Worm (Caenorhabditis elegans) whole organism, late embryonic: ENCODE data around the gene sas-4.

ENCODE experiments used
- C38D4.7 ChIP-seq: fragments of 200-800 bp; sonication (Bioruptor generic); optimal IDR thresholded peaks from 2 replicates; lab custom pipeline; 2018; ENCODE audit warnings: mild to moderate bottlenecking, missing genetic modification characterization, moderate library complexity, missing compliant biosample characterization
- F13H6.1 ChIP-seq: sonication (generic microtip); optimal IDR thresholded peaks from 2 replicates; lab custom pipeline; 2016; ENCODE audit warnings: missing genetic modification characterization, missing compliant biosample characterization
- K02D7.2 ChIP-seq: sonication (generic microtip); optimal IDR thresholded peaks from 2 replicates; lab custom pipeline; 2017; ENCODE audit warnings: mild to moderate bottlenecking, missing genetic modification characterization, missing compliant biosample characterization
- Y22D7AL.16 ChIP-seq: sonication (generic microtip); optimal IDR thresholded peaks from 2 replicates; lab custom pipeline; 2016; ENCODE audit warnings: missing genetic modification characterization, missing compliant biosample characterization
- ahr-1 ChIP-seq: sonication (generic microtip); optimal IDR thresholded peaks from 2 replicates; lab custom pipeline; 2016; ENCODE audit warnings: missing genetic modification characterization, missing compliant biosample characterization
- ceh-18 ChIP-seq: sonication (generic microtip); optimal IDR thresholded peaks from 2 replicates; lab custom pipeline; 2016; ENCODE audit warnings: missing genetic modification characterization, missing compliant biosample characterization
- ceh-19 ChIP-seq: fragments of 200-800 bp; sonication (Bioruptor generic); optimal IDR thresholded peaks from 2 replicates; lab custom pipeline; 2018; ENCODE audit warnings: mild to moderate bottlenecking, missing genetic modification characterization, missing compliant biosample characterization
- ceh-2 ChIP-seq: sonication (generic microtip); optimal IDR thresholded peaks from 2 replicates; lab custom pipeline; 2016; ENCODE audit warnings: missing genotype, missing genetic modification characterization, missing compliant biosample characterization
- ceh-31 ChIP-seq: sonication (generic microtip); optimal IDR thresholded peaks from 2 replicates; lab custom pipeline; 2016; ENCODE audit warnings: missing genetic modification characterization, missing compliant biosample characterization
- ceh-45 ChIP-seq: fragments of 200-800 bp; sonication (Bioruptor generic); IDR thresholded peaks from 2 replicates; pipeline ENCODE4 v1.3.6; 2022; ENCODE audit warnings: missing genetic modification reagents, missing genetic modification characterization, missing compliant biosample characterization
- ceh-48 ChIP-seq: sonication (generic microtip); optimal IDR thresholded peaks from 2 replicates; lab custom pipeline; 2016; ENCODE audit warnings: missing genetic modification characterization, inconsistent platforms, missing compliant biosample characterization
- ceh-6 ChIP-seq: fragments of 200-800 bp; sonication (Bioruptor generic); optimal IDR thresholded peaks from 2 replicates; lab custom pipeline; 2018; ENCODE audit warnings: mild to moderate bottlenecking, missing genetic modification characterization, missing compliant biosample characterization
- ceh-9 ChIP-seq: sonication (generic microtip); optimal IDR thresholded peaks from 2 replicates; lab custom pipeline; 2016; ENCODE audit warnings: mild to moderate bottlenecking, missing genetic modification characterization, inconsistent platforms, missing compliant biosample characterization
- che-1 ChIP-seq: sonication (generic microtip); optimal IDR thresholded peaks from 2 replicates; lab custom pipeline; 2016; ENCODE audit warnings: mild to moderate bottlenecking, missing genetic modification characterization, missing compliant biosample characterization
- dve-1 ChIP-seq: sonication (generic microtip); optimal IDR thresholded peaks from 2 replicates; lab custom pipeline; 2017; ENCODE audit warnings: antibody characterized with exemption, mild to moderate bottlenecking, missing genetic modification characterization, missing compliant biosample characterization
- elt-2 ChIP-seq: sonication (generic microtip); optimal IDR thresholded peaks from 2 replicates; lab custom pipeline; 2016; ENCODE audit warnings: missing genetic modification reagents, missing genetic modification characterization, missing compliant biosample characterization
- elt-4 ChIP-seq: sonication (generic microtip); optimal IDR thresholded peaks from 2 replicates; lab custom pipeline; 2016; ENCODE audit warnings: missing genetic modification characterization, missing compliant biosample characterization
- eyg-1 ChIP-seq: sonication (generic microtip); optimal IDR thresholded peaks from 2 replicates; lab custom pipeline; 2016; ENCODE audit warnings: missing genotype, missing genetic modification characterization, missing compliant biosample characterization
- fax-1 ChIP-seq: sonication (generic microtip); optimal IDR thresholded peaks from 2 replicates; lab custom pipeline; 2016; ENCODE audit warnings: missing genotype, missing genetic modification characterization, missing compliant biosample characterization
- hlh-13 ChIP-seq: fragments of 200-800 bp; sonication (Bioruptor generic); optimal IDR thresholded peaks from 2 replicates; lab custom pipeline; 2018; ENCODE audit warnings: mild to moderate bottlenecking, missing genetic modification characterization, missing compliant biosample characterization
- hlh-15 ChIP-seq: sonication (generic microtip); optimal IDR thresholded peaks from 2 replicates; lab custom pipeline; 2016; ENCODE audit warnings: missing genetic modification characterization, missing compliant biosample characterization
- hlh-6 ChIP-seq: sonication (generic microtip); optimal IDR thresholded peaks from 2 replicates; lab custom pipeline; 2016; ENCODE audit warnings: missing genotype, missing genetic modification characterization, missing compliant biosample characterization
- madf-2 ChIP-seq: sonication (generic microtip); optimal IDR thresholded peaks from 2 replicates; lab custom pipeline; 2017; ENCODE audit warnings: missing genetic modification characterization, missing compliant biosample characterization
- mec-3 ChIP-seq: sonication (generic microtip); optimal IDR thresholded peaks from 2 replicates; lab custom pipeline; 2016; ENCODE audit warnings: borderline replicate concordance, missing genetic modification characterization, missing compliant biosample characterization
- nhr-11 ChIP-seq: fragments of 150-350 bp; optimal IDR thresholded peaks from 2 replicates; lab custom pipeline; 2014; ENCODE audit warnings: missing biosample characterization, missing genetic modification characterization
- npax-4 ChIP-seq: sonication (generic microtip); optimal IDR thresholded peaks from 2 replicates; lab custom pipeline; 2016; ENCODE audit warnings: missing genetic modification characterization, missing compliant biosample characterization
- odd-2 ChIP-seq: sonication (generic microtip); optimal IDR thresholded peaks from 2 replicates; lab custom pipeline; 2017; ENCODE audit warnings: antibody characterized with exemption, mild to moderate bottlenecking, missing genetic modification characterization, missing compliant biosample characterization
- pag-3 ChIP-seq: sonication (generic microtip); optimal IDR thresholded peaks from 2 replicates; lab custom pipeline; 2016; ENCODE audit warnings: missing compliant biosample characterization, missing genetic modification characterization, borderline replicate concordance
- pat-9 ChIP-seq: fragments of 200-800 bp; sonication (Bioruptor generic); optimal IDR thresholded peaks from 2 replicates; lab custom pipeline; 2018; ENCODE audit warnings: mild to moderate bottlenecking, missing genetic modification characterization, moderate library complexity, missing compliant biosample characterization
- pha-2 ChIP-seq: sonication (generic microtip); optimal IDR thresholded peaks from 2 replicates; lab custom pipeline; 2017; ENCODE audit warnings: mild to moderate bottlenecking, missing genetic modification characterization, missing compliant biosample characterization
- pros-1 ChIP-seq: fragments of 150-350 bp; optimal IDR thresholded peaks from 2 replicates; lab custom pipeline; 2014; ENCODE audit warnings: missing biosample characterization, missing genetic modification reagents, missing genetic modification characterization
- sox-4 ChIP-seq: sonication (generic microtip); optimal IDR thresholded peaks from 2 replicates; lab custom pipeline; 2017; ENCODE audit warnings: mild to moderate bottlenecking, missing genetic modification characterization, inconsistent platforms, missing compliant biosample characterization
- tbx-2 ChIP-seq: sonication (generic microtip); optimal IDR thresholded peaks from 2 replicates; lab custom pipeline; 2016; ENCODE audit warnings: missing genetic modification characterization, missing compliant biosample characterization
- unc-3 ChIP-seq, 2 experiments: fragments of 200-800 bp in 1 of 2; sonication (Bioruptor generic) in 1 of 2; sonication (generic microtip) in 1 of 2; conservative IDR thresholded peaks in 1 of 2; optimal IDR thresholded peaks in 1 of 2; 2 replicates each; pipeline versions ENCODE4 v1.3.6 to Lab custom; 2016 to 2022; ENCODE audit warnings: missing compliant biosample characterization in 2 of 2, missing genetic modification characterization in 2 of 2, missing genetic modification reagents in 1 of 2
- unc-42 ChIP-seq: sonication (generic microtip); optimal IDR thresholded peaks from 2 replicates; lab custom pipeline; 2016; ENCODE audit warnings: missing genotype, missing genetic modification characterization, missing compliant biosample characterization
- unc-55 ChIP-seq: sonication (generic microtip); optimal IDR thresholded peaks from 2 replicates; lab custom pipeline; 2017; ENCODE audit warnings: missing biosample characterization, missing genetic modification reagents, missing genetic modification characterization

sas-4 gene

ce11 chrIII:8286003-8286402 is 32.4 kb downstream of the sas-4 start:
- no peak for TF ChIP-seq elt-2 (tag; lab: Kevin White, UChicago)
- TF ChIP-seq unc-42 (tag; lab: Kevin White, UChicago) = peak; percentile 61

ce11 chrIII:8283525-8283924 is 34.9 kb downstream of the sas-4 start:
- no peak for TF ChIP-seq ceh-19 (GFP tag; lab: Kevin White, UChicago)

ce11 chrIII:8281310-8281709 is 37.1 kb downstream of the sas-4 start:
- no peak for TF ChIP-seq hlh-15 (tag; lab: Kevin White, UChicago)
- TF ChIP-seq madf-2 (tag; lab: Kevin White, UChicago) = no peak
- no peak for TF ChIP-seq ahr-1 (tag; lab: Kevin White, UChicago)
- TF ChIP-seq K02D7.2 (tag; lab: Kevin White, UChicago) = no peak
- no peak for TF ChIP-seq eyg-1
- TF ChIP-seq F13H6.1 (tag; lab: Kevin White, UChicago) = no peak
- no peak for TF ChIP-seq fax-1 (tag; lab: Kevin White, UChicago)
- TF ChIP-seq pros-1 (tag; lab: Kevin White, UChicago) = no peak

ce11 chrIII:8280352-8280751 is 38.0 kb downstream of the sas-4 start:
- TF ChIP-seq ceh-31 (tag; lab: Kevin White, UChicago) (peak; percentile 11), mec-3 (no peak), pag-3 (tag; lab: Kevin White, UChicago) (no peak)

ce11 chrIII:8279567-8279966 is 38.8 kb downstream of the sas-4 start:
- TF ChIP-seq unc-42 (tag; lab: Kevin White, UChicago) (peak; percentile 55), mec-3 (no peak), ceh-9 (tag; lab: Kevin White, UChicago) (no peak), unc-55 (GFP tag; lab: Kevin White, UChicago) (peak; percentile 19), elt-2 (tag; lab: Kevin White, UChicago) (peak; percentile 21)

- TF ChIP-seq Y22D7AL.16 (tag; lab: Kevin White, UChicago) (no peak), C38D4.7 (no peak), elt-4 (tag; lab: Kevin White, UChicago) (no peak), ceh-6 (GFP tag; lab: Kevin White, UChicago) (no peak), ceh-18 (tag; lab: Kevin White, UChicago) (no peak), npax-4 (no peak), odd-2 (no peak)
Measured at ce11 chrIII:8278801-8279200, 39.6 kb downstream of the sas-4 start, which contains the start of gene mig-10. TSS of gene mig-10 (plus strand) at chrIII:8279101.

ce11 chrIII:8275871-8276270 is 42.5 kb downstream of the sas-4 start, which contains the start of gene clec-160:
TSS of gene clec-160 (minus strand) at chrIII:8275971.
- TF ChIP-seq K02D7.2 (tag; lab: Kevin White, UChicago) = no peak
- TF ChIP-seq hlh-15 (tag; lab: Kevin White, UChicago) = no peak
- TF ChIP-seq pat-9 (tag; lab: Kevin White, UChicago) = no peak
- TF ChIP-seq hlh-13 (GFP tag; lab: Kevin White, UChicago) = no peak
- TF ChIP-seq hlh-6 (tag; lab: Kevin White, UChicago) = no peak
- no peak for TF ChIP-seq ceh-31 (tag; lab: Kevin White, UChicago)

ce11 chrIII:8271676-8272225 is 46.6 kb downstream of the sas-4 start, which contains the start of the genes mps-4 and F09G8.10:
TSS of gene mps-4 (minus strand) at chrIII:8271776.
TSS of gene F09G8.10 (minus strand) at chrIII:8272175.
- TF ChIP-seq ceh-45 (GFP tag; lab: Robert Waterston, UW) (no peak), che-1 (tag; lab: Kevin White, UChicago) (no peak), ceh-48 (no peak), elt-2 (tag; lab: Kevin White, UChicago) (no peak), ceh-19 (GFP tag; lab: Kevin White, UChicago) (no peak), tbx-2 (tag; lab: Kevin White, UChicago) (no peak), hlh-13 (GFP tag; lab: Kevin White, UChicago) (no peak), dve-1 (tag; lab: Kevin White, UChicago) (no peak), ceh-2 (tag; lab: Kevin White, UChicago) (no peak), pag-3 (tag; lab: Kevin White, UChicago) (no peak), sox-4 (tag; lab: Kevin White, UChicago) (no peak), pha-2 (tag; lab: Kevin White, UChicago) (no peak), F13H6.1 (tag; lab: Kevin White, UChicago) (no peak), unc-3 (GFP tag; conservative IDR thresholded peaks at IDR 0.05; lab: Robert Waterston, UW) (no peak), unc-3 (tag; optimal IDR thresholded peaks at IDR 0.05; lab: Kevin White, UChicago) (no peak), nhr-11 (tag; lab: Kevin White, UChicago) (no peak)
